Fruit fly (Drosophila melanogaster) whole organism, prepupa: Measurements from ENCODE around the gene Snapin.
A peak's percentile ranks its signal among the peaks of the same experiment; 100 is the strongest.

Experiments used
- Blimp-1 ChIP-seq: fragments of 200-800 bp; sonication (Bioruptor generic); optimal IDR thresholded peaks from 3 replicates; lab custom pipeline; 2017; ENCODE audit warnings: missing biosample characterization, missing genetic modification characterization, mild to moderate bottlenecking, moderate library complexity, missing genetic modification reagents
- CG10669 ChIP-seq: fragments of 200-800 bp; sonication (Bioruptor generic); optimal IDR thresholded peaks from 3 replicates; lab custom pipeline; 2018; ENCODE audit warnings: missing biosample characterization, mild to moderate bottlenecking, missing genetic modification characterization, moderate library complexity
- CG1621 ChIP-seq: fragments of 200-800 bp; sonication (Bioruptor generic); optimal IDR thresholded peaks from 3 replicates; lab custom pipeline; 2018; ENCODE audit warnings: missing biosample characterization, mild to moderate bottlenecking, missing genetic modification characterization
- CG16779 ChIP-seq: fragments of 200-800 bp; sonication (Bioruptor generic); optimal IDR thresholded peaks from 3 replicates; lab custom pipeline; 2017; ENCODE audit warnings: missing biosample characterization, mild to moderate bottlenecking, missing genetic modification characterization
- CG3032 ChIP-seq: fragments of 200-800 bp; optimal IDR thresholded peaks from 2 replicates; lab custom pipeline; 2019; ENCODE audit warnings: missing biosample characterization, mild to moderate bottlenecking, missing genetic modification characterization, moderate library complexity
- CG32006 ChIP-seq: fragments of 200-800 bp; sonication (Bioruptor generic); optimal IDR thresholded peaks from 3 replicates; lab custom pipeline; 2017; ENCODE audit warnings: missing biosample characterization, mild to moderate bottlenecking, missing genetic modification characterization
- CG34406 ChIP-seq: fragments of 200-800 bp; sonication (Bioruptor generic); optimal IDR thresholded peaks from 3 replicates; lab custom pipeline; 2016; ENCODE audit warnings: missing biosample characterization, missing genetic modification characterization
- CG3919 ChIP-seq: fragments of 200-800 bp; sonication (Bioruptor generic); optimal IDR thresholded peaks from 3 replicates; lab custom pipeline; 2016; ENCODE audit warnings: missing biosample characterization, missing genetic modification characterization
- CG6163 ChIP-seq: fragments of 200-800 bp; sonication (Bioruptor generic); IDR thresholded peaks from 3 replicates; pipeline ENCODE4 v1.3.6; 2022; ENCODE audit warnings: missing biosample characterization, missing genetic modification characterization
- CG6276 ChIP-seq: fragments of 200-800 bp; sonication (Bioruptor generic); optimal IDR thresholded peaks from 2 replicates; lab custom pipeline; 2017; ENCODE audit warnings: missing biosample characterization, mild to moderate bottlenecking, missing genetic modification characterization
- CG6808 ChIP-seq: fragments of 200-800 bp; sonication (Bioruptor generic); optimal IDR thresholded peaks from 3 replicates; lab custom pipeline; 2017; ENCODE audit warnings: missing biosample characterization, missing genetic modification characterization, mild to moderate bottlenecking, moderate library complexity, missing genetic modification reagents
- CG6854 ChIP-seq: fragments of 200-800 bp; sonication (Bioruptor generic); optimal IDR thresholded peaks from 2 replicates; lab custom pipeline; 2017; ENCODE audit warnings: missing biosample characterization, mild to moderate bottlenecking, missing genetic modification characterization
- CG7368 ChIP-seq: fragments of 200-800 bp; sonication (Bioruptor generic); optimal IDR thresholded peaks from 3 replicates; lab custom pipeline; 2016; ENCODE audit warnings: missing biosample characterization, missing genetic modification characterization
- CG8119 ChIP-seq: fragments of 200-800 bp; sonication (Bioruptor generic); IDR thresholded peaks from 3 replicates; pipeline ENCODE4 v1.3.6; 2022; ENCODE audit warnings: missing biosample characterization, missing genetic modification characterization
- CG8319 ChIP-seq: fragments of 200-800 bp; sonication (Bioruptor generic); optimal IDR thresholded peaks from 3 replicates; lab custom pipeline; 2016; ENCODE audit warnings: missing biosample characterization, missing genetic modification characterization
- CG8632 ChIP-seq: fragments of 200-800 bp; sonication (Bioruptor generic); optimal IDR thresholded peaks from 3 replicates; lab custom pipeline; 2016; ENCODE audit warnings: missing biosample characterization, missing genetic modification characterization
- CG9139 ChIP-seq: fragments of 200-800 bp; sonication (Bioruptor generic); optimal IDR thresholded peaks from 3 replicates; lab custom pipeline; 2017; ENCODE audit warnings: missing biosample characterization, mild to moderate bottlenecking, missing genetic modification characterization
- Eip75B ChIP-seq: fragments of 200-800 bp; sonication (Bioruptor generic); optimal IDR thresholded peaks from 3 replicates; lab custom pipeline; 2016; ENCODE audit warnings: missing biosample characterization, missing genetic modification characterization
- Eip78C ChIP-seq: fragments of 200-800 bp; sonication (Bioruptor generic); peaks from one replicate; lab custom pipeline; 2016; ENCODE audit warnings: missing biosample characterization, missing genetic modification characterization
- Ets96B ChIP-seq: fragments of 200-800 bp; optimal IDR thresholded peaks from 2 replicates; lab custom pipeline; 2019; ENCODE audit warnings: missing biosample characterization, mild to moderate bottlenecking, missing genetic modification characterization, moderate library complexity
- Hr39 ChIP-seq: fragments of 200-800 bp; sonication (Bioruptor generic); optimal IDR thresholded peaks from 2 replicates; lab custom pipeline; 2016; ENCODE audit warnings: missing biosample characterization, missing genetic modification characterization
- Lpt ChIP-seq: fragments of 200-800 bp; sonication (Bioruptor generic); optimal IDR thresholded peaks from 3 replicates; lab custom pipeline; 2016; ENCODE audit warnings: missing biosample characterization, missing genetic modification characterization
- Sox102F ChIP-seq: fragments of 200-800 bp; sonication (Bioruptor generic); optimal IDR thresholded peaks from 2 replicates; lab custom pipeline; 2016; ENCODE audit warnings: missing biosample characterization, mild to moderate bottlenecking, missing genetic modification characterization
- Sox14 ChIP-seq: fragments of 200-800 bp; sonication (Bioruptor generic); optimal IDR thresholded peaks from 3 replicates; lab custom pipeline; 2016; ENCODE audit warnings: missing biosample characterization, missing genetic modification characterization
- achi ChIP-seq: fragments of 200-800 bp; sonication (Bioruptor generic); optimal IDR thresholded peaks from 3 replicates; lab custom pipeline; 2016; ENCODE audit warnings: missing biosample characterization, missing genetic modification characterization
- acj6 ChIP-seq: fragments of 200-800 bp; sonication (Bioruptor generic); optimal IDR thresholded peaks from 3 replicates; lab custom pipeline; 2016; ENCODE audit warnings: missing biosample characterization, missing genetic modification characterization
- dac ChIP-seq: fragments of 200-800 bp; sonication (Bioruptor generic); optimal IDR thresholded peaks from 2 replicates; lab custom pipeline; 2017; ENCODE audit warnings: missing biosample characterization, mild to moderate bottlenecking, missing genetic modification characterization
- dsx ChIP-seq: fragments of 200-800 bp; optimal IDR thresholded peaks from 3 replicates; lab custom pipeline; 2019; ENCODE audit warnings: missing biosample characterization, mild to moderate bottlenecking, missing genetic modification characterization, moderate library complexity; ENCODE audit not compliant: poor library complexity, severe bottlenecking
- eg ChIP-seq: fragments of 200-800 bp; sonication (Bioruptor generic); IDR thresholded peaks from 3 replicates; pipeline ENCODE4 v1.3.6; 2022; ENCODE audit warnings: missing biosample characterization, missing genetic modification characterization
- fd59A ChIP-seq: fragments of 200-800 bp; sonication (Bioruptor generic); optimal IDR thresholded peaks from 2 replicates; lab custom pipeline; 2017; ENCODE audit warnings: missing biosample characterization, mild to moderate bottlenecking, missing genetic modification characterization, missing genetic modification reagents
- lz ChIP-seq: fragments of 200-800 bp; sonication (Bioruptor generic); optimal IDR thresholded peaks from 3 replicates; lab custom pipeline; 2016; ENCODE audit warnings: missing biosample characterization, missing genetic modification characterization
- net ChIP-seq: fragments of 200-800 bp; sonication (Bioruptor generic); optimal IDR thresholded peaks from 3 replicates; lab custom pipeline; 2016; ENCODE audit warnings: missing biosample characterization, missing genetic modification characterization
- salr ChIP-seq, 2 experiments: fragments of 200-800 bp; sonication (Bioruptor generic); optimal IDR thresholded peaks; 3 replicates each; lab custom pipeline; 2016 to 2018; ENCODE audit warnings: missing biosample characterization in 2 of 2, missing genetic modification characterization in 2 of 2, mild to moderate bottlenecking in 1 of 2
- spab ChIP-seq: fragments of 200-800 bp; sonication (Bioruptor generic); optimal IDR thresholded peaks from 2 replicates; lab custom pipeline; 2017; ENCODE audit warnings: missing biosample characterization, mild to moderate bottlenecking, missing genetic modification characterization, missing genetic modification reagents
- ss ChIP-seq, 2 experiments: fragments of 200-800 bp; sonication (Bioruptor generic); optimal IDR thresholded peaks; 2 replicates in 1 of 2; 3 replicates in 1 of 2; lab custom pipeline; 2017 to 2018; ENCODE audit warnings: mild to moderate bottlenecking in 2 of 2, missing biosample characterization in 2 of 2, missing genetic modification characterization in 2 of 2, moderate library complexity in 1 of 2
- svp ChIP-seq: fragments of 200-800 bp; sonication (Bioruptor generic); peaks from one replicate; lab custom pipeline; 2016; ENCODE audit warnings: missing biosample characterization, missing genetic modification characterization
- vri ChIP-seq: fragments of 200-800 bp; sonication (Bioruptor generic); optimal IDR thresholded peaks from 3 replicates; lab custom pipeline; 2016; ENCODE audit warnings: missing biosample characterization, mild to moderate bottlenecking, missing genetic modification characterization

The Snapin gene

DNA sequence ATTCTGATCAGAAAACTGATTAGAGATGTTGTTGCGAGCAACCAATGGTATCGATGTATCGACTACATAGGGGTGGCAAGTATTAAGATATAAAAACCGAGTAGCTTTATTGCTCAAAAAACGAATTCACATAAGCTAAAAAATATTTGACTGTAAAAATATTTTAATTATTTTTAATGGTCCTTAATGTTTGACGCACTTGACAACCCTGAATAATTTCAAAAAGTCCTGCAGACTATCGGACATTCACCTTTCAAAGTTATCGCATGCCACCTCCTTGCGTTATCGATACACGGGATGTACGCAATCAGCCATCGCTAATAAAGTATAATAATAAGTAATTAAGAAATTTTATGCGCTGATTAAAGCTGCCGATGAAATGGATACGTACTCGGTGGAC, at the start of gene Snapin, which contains the start of the genes HemK2 and Tnpo-SR (continued):
- peak; percentile 76 for TF ChIP-seq Lpt
- TF ChIP-seq svp: peak; percentile 97
- TF ChIP-seq salr (GFP tag; optimal IDR thresholded peaks at IDR 0.05; lab: Kevin White, UChicago): peak; percentile 67 to 79
- peak; percentile 93 for TF ChIP-seq lz (GFP tag; lab: Kevin White, UChicago)
- TF ChIP-seq CG3032 (tag; lab: Kevin White, UChicago): peak; percentile 91
- TF ChIP-seq Hr39: peak; percentile 93
- TF ChIP-seq acj6 (GFP tag; lab: Kevin White, UChicago): peak; percentile 93
- peak; percentile 67 for TF ChIP-seq CG6854 (GFP tag; lab: Kevin White, UChicago)

DNA sequence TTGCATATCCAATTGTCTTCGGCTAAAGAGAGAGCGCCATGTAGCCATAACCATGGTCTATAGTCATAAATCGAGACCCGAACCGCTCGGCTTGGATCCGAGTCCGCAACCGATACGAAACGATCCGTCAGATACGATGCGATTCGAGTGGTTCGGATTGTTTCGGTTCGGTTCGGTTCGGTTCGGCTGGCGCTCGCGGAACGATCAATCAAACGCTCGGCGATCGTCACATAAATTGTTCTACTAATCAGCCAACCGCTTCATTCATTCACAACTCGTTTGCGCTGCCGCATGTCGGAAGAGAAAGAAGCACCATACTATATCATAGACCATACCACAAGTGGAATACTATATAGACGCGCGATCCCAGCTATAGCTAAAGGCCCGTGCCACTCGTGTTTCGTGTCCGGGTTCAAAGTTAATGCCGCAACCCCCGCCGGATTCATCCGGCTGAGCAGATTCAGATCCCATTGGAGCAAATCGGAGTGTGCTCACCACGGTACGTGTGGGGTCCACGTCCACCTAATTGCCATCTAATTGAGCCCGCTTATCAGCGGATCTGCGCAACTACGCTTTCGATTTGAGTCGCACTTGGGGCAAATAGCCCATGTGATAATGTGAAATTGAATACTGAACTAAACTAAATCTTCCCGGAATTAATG, 48.7 kb upstream of the Snapin start:
- TF ChIP-seq Sox14 (GFP tag; lab: Kevin White, UChicago): no peak
- peak in 1 of 2 experiments; percentile 47 for TF ChIP-seq ss (GFP tag; optimal IDR thresholded peaks at IDR 0.05; lab: Kevin White, UChicago)
- no peak for TF ChIP-seq lz (GFP tag; lab: Kevin White, UChicago)
- peak; percentile 3 for TF ChIP-seq Eip75B (GFP tag; lab: Kevin White, UChicago)
- TF ChIP-seq fd59A: no peak
- TF ChIP-seq svp: peak; percentile 89
- TF ChIP-seq CG6808 (GFP tag; lab: Kevin White, UChicago): peak; percentile 27
- peak; percentile 28; the same call in 1 of the 3 replicates for TF ChIP-seq eg (GFP tag; lab: Robert Waterston, UW)
- TF ChIP-seq CG9139 (GFP tag; lab: Kevin White, UChicago): peak; percentile 5
- TF ChIP-seq CG8119: 0 out of 3 replicates have a peak, but pooled peaks have one; percentile 32
- peak; percentile 11 for TF ChIP-seq CG16779 (tag; lab: Kevin White, UChicago)
- peak; percentile 25 for TF ChIP-seq Eip78C (GFP tag; lab: Kevin White, UChicago)
- TF ChIP-seq vri: peak; percentile 1

DNA sequence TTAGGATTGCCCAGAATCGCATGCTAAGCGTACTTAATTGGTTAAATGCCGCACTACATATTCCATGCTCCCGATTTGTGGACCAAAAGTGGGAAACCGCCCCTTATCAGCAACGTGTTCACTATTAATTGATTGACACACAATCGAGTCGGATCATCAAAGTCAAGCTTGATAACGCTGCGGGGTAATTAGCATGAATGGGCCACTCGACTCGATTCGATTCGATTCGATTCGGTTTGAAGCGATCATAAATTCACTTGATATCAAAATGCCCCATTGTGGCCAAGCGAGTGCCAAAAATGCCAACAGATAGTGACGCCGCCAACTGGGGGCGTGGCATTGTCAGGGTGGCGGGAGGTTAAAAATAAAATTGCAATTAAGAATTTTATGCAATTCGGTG, 48.1 kb upstream of the Snapin start:
- TF ChIP-seq svp: peak; percentile 87
- no peak for TF ChIP-seq CG6854 (GFP tag; lab: Kevin White, UChicago)
- peak; percentile 17 for TF ChIP-seq Eip78C (GFP tag; lab: Kevin White, UChicago)

DNA sequence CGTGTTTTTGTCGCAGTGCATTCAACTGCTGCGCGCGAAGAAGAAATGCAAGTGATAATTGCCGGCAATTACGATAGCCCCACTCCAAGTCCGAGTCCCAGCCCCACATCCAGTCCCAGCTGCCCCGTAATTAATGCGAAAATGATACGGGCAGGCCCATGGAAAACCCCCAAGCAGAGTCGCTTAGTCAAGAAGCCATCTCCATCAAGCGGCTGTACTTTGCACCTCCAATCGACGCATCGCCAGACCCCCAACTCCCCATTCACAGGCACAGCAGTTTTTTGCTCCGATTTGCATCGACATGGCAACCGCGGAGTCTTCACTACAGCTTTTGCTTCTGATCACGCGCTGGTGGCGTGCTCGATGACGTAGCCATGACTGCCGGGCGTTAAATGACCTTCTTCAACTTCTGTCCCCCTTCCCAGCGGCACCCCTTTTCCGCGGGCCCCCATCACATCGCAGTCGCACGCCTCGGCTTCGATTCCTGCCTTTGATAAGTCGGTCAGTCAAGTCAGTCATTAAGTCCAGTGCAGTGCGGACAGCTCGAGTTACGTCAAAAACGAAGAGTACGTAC, 46.8 kb upstream of the Snapin start:
- peak; percentile 68 for TF ChIP-seq spab
- no peak for TF ChIP-seq CG34406 (GFP tag; lab: Kevin White, UChicago)
- peak; percentile 82 for TF ChIP-seq CG6808 (GFP tag; lab: Kevin White, UChicago)
- TF ChIP-seq Blimp-1: no peak
- peak; percentile 64 for TF ChIP-seq CG6276 (GFP tag; lab: Kevin White, UChicago)
- peak; percentile 3 for TF ChIP-seq dsx (GFP tag; lab: Kevin White, UChicago)
- TF ChIP-seq achi (GFP tag; lab: Kevin White, UChicago): peak; percentile 20
- peak; percentile 22 for TF ChIP-seq CG8319
- no peak for TF ChIP-seq dac (GFP tag; lab: Kevin White, UChicago)
- peak; percentile 87 for TF ChIP-seq CG9139 (GFP tag; lab: Kevin White, UChicago)
- TF ChIP-seq Sox14 (GFP tag; lab: Kevin White, UChicago): peak; percentile 21
- TF ChIP-seq CG8632 (GFP tag; lab: Kevin White, UChicago): no peak
- peak; percentile 7 for TF ChIP-seq CG7368 (GFP tag; lab: Kevin White, UChicago)
- TF ChIP-seq Lpt: peak; percentile 35
- peak; percentile 9 for TF ChIP-seq CG32006 (GFP tag; lab: Kevin White, UChicago)
- no peak for TF ChIP-seq CG6163 (GFP tag; lab: Robert Waterston, UW)
- peak; percentile 72 for TF ChIP-seq net (GFP tag; lab: Kevin White, UChicago)
- peak; percentile 69 for TF ChIP-seq Eip78C (GFP tag; lab: Kevin White, UChicago)
- peak; percentile 90 to 91 for TF ChIP-seq ss (GFP tag; optimal IDR thresholded peaks at IDR 0.05; lab: Kevin White, UChicago)
- peak; percentile 88 for TF ChIP-seq svp
- TF ChIP-seq CG1621 (tag; lab: Kevin White, UChicago): peak; percentile 71
- peak; percentile 19 for TF ChIP-seq Eip75B (GFP tag; lab: Kevin White, UChicago)
- TF ChIP-seq CG6854 (GFP tag; lab: Kevin White, UChicago): peak; percentile 70
- peak; percentile 32 for TF ChIP-seq Ets96B (tag; lab: Kevin White, UChicago)
- peak; percentile 43 for TF ChIP-seq CG10669 (GFP tag; lab: Kevin White, UChicago)
- no peak for TF ChIP-seq Sox102F (GFP tag; lab: Kevin White, UChicago)
- peak; percentile 61 for TF ChIP-seq CG16779 (tag; lab: Kevin White, UChicago)
- TF ChIP-seq CG3919: peak; percentile 55
- TF ChIP-seq acj6 (GFP tag; lab: Kevin White, UChicago): peak; percentile 15
